Fruit fly (Drosophila melanogaster): ENCODE results near the gene CG32262.
A peak's percentile ranks its signal among the peaks of the same experiment; 100 is the strongest.

The CG32262 gene

dm6 chr3L:3791043-3791682 is 18.8 kb downstream of the CG32262 start (continued):
- no peak for TF ChIP-seq peb (GFP tag; IDR thresholded peaks at IDR 0.05)
- 0 out of 2 replicates have a peak, but pooled peaks have one; percentile 22 for TF ChIP-seq dimm (GFP tag; IDR thresholded peaks at IDR 0.05)
- no peak for TF ChIP-seq CG15479 (GFP tag; optimal IDR thresholded peaks at IDR 0.05)
- TF ChIP-seq CG4404 (GFP tag; IDR thresholded peaks at IDR 0.05), result peak; percentile 16; the same call in 1 of the 2 replicates
- TF ChIP-seq nom (GFP tag; optimal IDR thresholded peaks at IDR 0.05), result no peak
- no peak for TF ChIP-seq wdn (GFP tag; IDR thresholded peaks at IDR 0.05)
- TF ChIP-seq odd (GFP tag; optimal IDR thresholded peaks at IDR 0.05), result no peak
- no peak for TF ChIP-seq jumu (GFP tag; optimal IDR thresholded peaks at IDR 0.05)
- no peak for TF ChIP-seq Doc3 (GFP tag; IDR thresholded peaks at IDR 0.05; ENCODE audit: partially characterized antibody)
- TF ChIP-seq CG30403 (GFP tag; optimal IDR thresholded peaks at IDR 0.05), result peak; percentile 23
- TF ChIP-seq gt (GFP tag; IDR thresholded peaks at IDR 0.05), result no peak
- no peak for TF ChIP-seq Dip3 (GFP tag; optimal IDR thresholded peaks at IDR 0.05)
- no peak for TF ChIP-seq CG33213 (GFP tag; optimal IDR thresholded peaks at IDR 0.05)
- TF ChIP-seq Hr39 (optimal IDR thresholded peaks at IDR 0.05), result no peak
- no peak for TF ChIP-seq Doc2 (GFP tag; IDR thresholded peaks at IDR 0.05)
- TF ChIP-seq CG6813 (GFP tag; optimal IDR thresholded peaks at IDR 0.05), result no peak
- peak; percentile 76 for TF ChIP-seq sens (GFP tag)
- no peak for TF ChIP-seq vnd (GFP tag; IDR thresholded peaks at IDR 0.05; ENCODE audit: partially characterized antibody)
- no peak for TF ChIP-seq CG1832 (GFP tag; optimal IDR thresholded peaks at IDR 0.05)
- 0 out of 2 replicates have a peak, but pooled peaks have one; percentile 16 for TF ChIP-seq lmd (GFP tag; IDR thresholded peaks at IDR 0.05)
- no peak for TF ChIP-seq Sry-δ (GFP tag; optimal IDR thresholded peaks at IDR 0.05)
- TF ChIP-seq Atf6 (GFP tag; IDR thresholded peaks at IDR 0.05), result no peak
- no peak for TF ChIP-seq CG4282 (GFP tag; optimal IDR thresholded peaks at IDR 0.05)
- TF ChIP-seq Oli (tag; optimal IDR thresholded peaks at IDR 0.05), result no peak
- TF ChIP-seq CG7928 (GFP tag; optimal IDR thresholded peaks at IDR 0.05), result no peak
- TF ChIP-seq Xrp1 (GFP tag; IDR thresholded peaks at IDR 0.05), result no peak
- TF ChIP-seq zf30C (GFP tag; optimal IDR thresholded peaks at IDR 0.05), result no peak
- TF ChIP-seq tll (GFP tag; optimal IDR thresholded peaks at IDR 0.05), result no peak
- TF ChIP-seq pfk (GFP tag; optimal IDR thresholded peaks at IDR 0.05), result no peak
- TF ChIP-seq grau (tag; optimal IDR thresholded peaks at IDR 0.05), result peak; percentile 46
- no peak for TF ChIP-seq jing (GFP tag; optimal IDR thresholded peaks at IDR 0.05)
- no peak for TF ChIP-seq seq (GFP tag; IDR thresholded peaks at IDR 0.05)
- no peak for TF ChIP-seq CG11398 (GFP tag; optimal IDR thresholded peaks at IDR 0.05)
- TF ChIP-seq Nf-YA (GFP tag; IDR thresholded peaks at IDR 0.05), result 0 out of 2 replicates have a peak, but pooled peaks have one; percentile 25
- peak; percentile 45 for TF ChIP-seq Med (GFP tag)
- no peak for TF ChIP-seq Dip2 (GFP tag; IDR thresholded peaks at IDR 0.05)
- TF ChIP-seq rib (GFP tag; IDR thresholded peaks at IDR 0.05), result no peak
- TF ChIP-seq CG9727 (GFP tag; optimal IDR thresholded peaks at IDR 0.05), result peak; percentile 12
- TF ChIP-seq Hey (tag; optimal IDR thresholded peaks at IDR 0.05), result no peak
- TF ChIP-seq CG10274 (GFP tag; optimal IDR thresholded peaks at IDR 0.05), result no peak
- peak; percentile 56; the same call in 1 of the 2 replicates for TF ChIP-seq NFAT (GFP tag; IDR thresholded peaks at IDR 0.05)
- TF ChIP-seq eve (GFP tag; optimal IDR thresholded peaks at IDR 0.05), result no peak
- TF ChIP-seq Sox100B (GFP tag; optimal IDR thresholded peaks at IDR 0.05), result no peak
- TF ChIP-seq gsb (GFP tag; IDR thresholded peaks at IDR 0.05), result no peak
- no peak for TF ChIP-seq CHES-1-like (GFP tag; optimal IDR thresholded peaks at IDR 0.05)
- TF ChIP-seq CrebB (tag; optimal IDR thresholded peaks at IDR 0.05), result no peak
- no peak for TF ChIP-seq grn (GFP tag; optimal IDR thresholded peaks at IDR 0.05)
- TF ChIP-seq CG9932 (GFP tag; IDR thresholded peaks at IDR 0.05), result peak; percentile 28; the same call in 1 of the 2 replicates
- no peak for TF ChIP-seq vfl (GFP tag; optimal IDR thresholded peaks at IDR 0.05)
- TF ChIP-seq CG6254 (GFP tag; optimal IDR thresholded peaks at IDR 0.05), result no peak
- no peak for TF ChIP-seq CG11085 (GFP tag; IDR thresholded peaks at IDR 0.05)
